Fruit fly (Drosophila melanogaster) whole organism, embryonic: Measurements from ENCODE around the gene vsg.

Source experiments
- Awh ChIP-seq: fragments of 200-800 bp; sonication (Bioruptor generic); IDR thresholded peaks from 2 replicates; pipeline ENCODE4, ENCODE4 v1.3.6; 2022; ENCODE audit warnings: missing biosample characterization, missing genetic modification characterization
- CG12659 ChIP-seq: fragments of 200-800 bp; sonication (Bioruptor generic); optimal IDR thresholded peaks from 3 replicates; lab custom pipeline; 2017; ENCODE audit warnings: mild to moderate bottlenecking, missing biosample characterization, missing genetic modification reagents, missing genetic modification characterization
- CG13424 ChIP-seq: fragments of 200-800 bp; sonication (Bioruptor generic); optimal IDR thresholded peaks from 2 replicates; lab custom pipeline; 2019; ENCODE audit warnings: missing biosample characterization, mild to moderate bottlenecking, missing genetic modification characterization, moderate library complexity
- CG14667 ChIP-seq: fragments of 200-800 bp; sonication (Bioruptor generic); IDR thresholded peaks from 2 replicates; pipeline ENCODE4 v1.3.6; 2022; ENCODE audit warnings: missing biosample characterization, missing genetic modification characterization
- CG15269 ChIP-seq: fragments of 200-800 bp; sonication (Bioruptor generic); optimal IDR thresholded peaks from 2 replicates; lab custom pipeline; 2018; ENCODE audit warnings: missing biosample characterization, mild to moderate bottlenecking, missing genetic modification characterization, moderate library complexity
- CG16813 ChIP-seq: fragments of 200-800 bp; sonication (Bioruptor generic); IDR thresholded peaks from 3 replicates; pipeline ENCODE4 v1.3.6; 2022; ENCODE audit warnings: missing biosample characterization, missing genetic modification characterization; ENCODE audit not compliant: partially characterized antibody
- CG16863 ChIP-seq: fragments of 200-800 bp; sonication (Bioruptor generic); optimal IDR thresholded peaks from 3 replicates; lab custom pipeline; 2016; ENCODE audit warnings: missing biosample characterization, missing genetic modification characterization
- CG17186 ChIP-seq: fragments of 200-800 bp; sonication (Bioruptor generic); optimal IDR thresholded peaks from 3 replicates; lab custom pipeline; 2017; ENCODE audit warnings: missing biosample characterization, missing genetic modification reagents, missing genetic modification characterization
- CG17361 ChIP-seq: fragments of 200-800 bp; sonication (Bioruptor generic); IDR thresholded peaks from 3 replicates; pipeline ENCODE4 v1.3.6; 2022; ENCODE audit warnings: missing biosample characterization, missing genetic modification characterization
- CG17612 ChIP-seq: fragments of 200-800 bp; sonication (Bioruptor generic); IDR thresholded peaks from 2 replicates; pipeline ENCODE4 v1.3.6; 2022; ENCODE audit warnings: missing biosample characterization, missing genetic modification characterization
- CG34422 ChIP-seq: fragments of 200-800 bp; sonication (Bioruptor generic); IDR thresholded peaks from 3 replicates; pipeline ENCODE4 v1.3.6; 2022; ENCODE audit warnings: missing biosample characterization, missing genetic modification characterization
- CG3847 ChIP-seq: fragments of 200-800 bp; sonication (Bioruptor generic); IDR thresholded peaks from 2 replicates; pipeline ENCODE4 v1.3.6; 2022; ENCODE audit warnings: missing biosample characterization, missing genetic modification characterization
- CG4707 ChIP-seq: fragments of 200-800 bp; sonication (Bioruptor generic); optimal IDR thresholded peaks from 2 replicates; lab custom pipeline; 2018; ENCODE audit warnings: missing biosample characterization, mild to moderate bottlenecking, missing genetic modification characterization, moderate library complexity
- CG5180 ChIP-seq: fragments of 200-800 bp; sonication (Bioruptor generic); optimal IDR thresholded peaks from 3 replicates; lab custom pipeline; 2017; ENCODE audit warnings: missing biosample characterization, missing genetic modification characterization, mild to moderate bottlenecking, moderate library complexity, missing genetic modification reagents
- CG5953 ChIP-seq: fragments of 200-800 bp; sonication (Bioruptor generic); IDR thresholded peaks from 2 replicates; pipeline ENCODE4 v1.3.6; 2022; ENCODE audit warnings: missing biosample characterization, missing genetic modification characterization
- CG7271 ChIP-seq: fragments of 200-800 bp; sonication (Bioruptor generic); optimal IDR thresholded peaks from 2 replicates; lab custom pipeline; 2018; ENCODE audit warnings: missing biosample characterization, mild to moderate bottlenecking, missing genetic modification characterization, moderate library complexity
- CG7556 ChIP-seq: fragments of 200-800 bp; sonication (Bioruptor generic); optimal IDR thresholded peaks from 2 replicates; lab custom pipeline; 2017; ENCODE audit warnings: missing biosample characterization, mild to moderate bottlenecking, missing genetic modification characterization
- CG7745 ChIP-seq: fragments of 200-800 bp; sonication (Bioruptor generic); optimal IDR thresholded peaks from 2 replicates; lab custom pipeline; 2018; ENCODE audit warnings: missing biosample characterization, mild to moderate bottlenecking, missing genetic modification characterization, moderate library complexity
- CG9609 ChIP-seq: fragments of 200-800 bp; sonication (Bioruptor generic); optimal IDR thresholded peaks from 3 replicates; lab custom pipeline; 2016; ENCODE audit warnings: missing biosample characterization, missing genetic modification characterization
- Doc3 ChIP-seq: fragments of 200-800 bp; sonication (Bioruptor generic); IDR thresholded peaks from 3 replicates; pipeline ENCODE4 v1.3.6; 2022; ENCODE audit warnings: missing biosample characterization, missing genetic modification characterization; ENCODE audit not compliant: partially characterized antibody
- Ets97D ChIP-seq: fragments of 200-800 bp; sonication (Bioruptor generic); optimal IDR thresholded peaks from 3 replicates; lab custom pipeline; 2016; ENCODE audit warnings: missing biosample characterization, missing genetic modification characterization
- Fer1 ChIP-seq: fragments of 200-800 bp; sonication (Bioruptor generic); optimal IDR thresholded peaks from 2 replicates; lab custom pipeline; 2017; ENCODE audit warnings: missing biosample characterization, mild to moderate bottlenecking, missing genetic modification characterization
- Gsc ChIP-seq: fragments of 200-800 bp; sonication (Bioruptor generic); IDR thresholded peaks from 2 replicates; pipeline ENCODE4 v1.3.6; 2022; ENCODE audit warnings: missing biosample characterization, missing genetic modification characterization
- Med ChIP-seq: fragments of 200-800 bp; sonication (Bioruptor generic); peaks from one replicate; lab custom pipeline; 2016; ENCODE audit warnings: missing biosample characterization, missing genetic modification characterization, mild to moderate bottlenecking, inconsistent platforms, moderate library complexity
- Sry-β ChIP-seq: fragments of 200-800 bp; sonication (Bioruptor generic); optimal IDR thresholded peaks from 2 replicates; lab custom pipeline; 2018; ENCODE audit warnings: missing biosample characterization, mild to moderate bottlenecking, missing genetic modification characterization, moderate library complexity
- aop ChIP-seq: fragments of 200-800 bp; sonication (Bioruptor generic); IDR thresholded peaks from 2 replicates; pipeline ENCODE4 v1.3.6; 2022; ENCODE audit warnings: missing biosample characterization, missing genetic modification characterization
- ara ChIP-seq: fragments of 200-800 bp; sonication (Bioruptor generic); IDR thresholded peaks from 2 replicates; pipeline ENCODE4 v1.3.6; 2022; ENCODE audit warnings: missing biosample characterization, missing genetic modification characterization
- ash1 ChIP-seq: fragments of 200-800 bp; sonication (Bioruptor generic); optimal IDR thresholded peaks from 2 replicates; lab custom pipeline; 2018; ENCODE audit warnings: missing biosample characterization, mild to moderate bottlenecking, missing genetic modification characterization
- br ChIP-seq: fragments of >200 bp; optimal IDR thresholded peaks from 2 replicates; lab custom pipeline; 2017
- chn ChIP-seq: fragments of 200-800 bp; sonication (Bioruptor generic); optimal IDR thresholded peaks from 2 replicates; lab custom pipeline; 2016; ENCODE audit warnings: missing biosample characterization, missing genetic modification characterization
- crc ChIP-seq: fragments of 200-800 bp; sonication (Bioruptor generic); optimal IDR thresholded peaks from 2 replicates; lab custom pipeline; 2016; ENCODE audit warnings: missing biosample characterization, missing genetic modification characterization
- dati ChIP-seq: fragments of 200-800 bp; sonication (Bioruptor generic); IDR thresholded peaks from 2 replicates; pipeline ENCODE4 v1.3.6; 2022; ENCODE audit warnings: missing biosample characterization, missing genetic modification characterization
- dm ChIP-seq: fragments of 200-800 bp; sonication (Bioruptor generic); optimal IDR thresholded peaks from 3 replicates; lab custom pipeline; 2016; ENCODE audit warnings: missing biosample characterization, missing genetic modification characterization
- emc ChIP-seq: fragments of 200-800 bp; sonication (Bioruptor generic); optimal IDR thresholded peaks from 2 replicates; lab custom pipeline; 2016; ENCODE audit warnings: missing biosample characterization, missing genetic modification characterization
- ewg ChIP-seq: fragments of 200-800 bp; sonication (Bioruptor generic); optimal IDR thresholded peaks from 3 replicates; lab custom pipeline; 2017; ENCODE audit warnings: mild to moderate bottlenecking, missing biosample characterization, missing genetic modification reagents, missing genetic modification characterization
- fd102C ChIP-seq: fragments of 200-800 bp; sonication (Bioruptor generic); optimal IDR thresholded peaks from 2 replicates; lab custom pipeline; 2018; ENCODE audit warnings: missing biosample characterization, mild to moderate bottlenecking, missing genetic modification characterization, moderate library complexity
- fd3F ChIP-seq: fragments of 200-800 bp; sonication (Bioruptor generic); optimal IDR thresholded peaks from 2 replicates; lab custom pipeline; 2018; ENCODE audit warnings: missing biosample characterization, mild to moderate bottlenecking, missing genetic modification characterization, moderate library complexity
- grau ChIP-seq: fragments of 200-800 bp; optimal IDR thresholded peaks from 3 replicates; lab custom pipeline; 2019; ENCODE audit warnings: missing biosample characterization, mild to moderate bottlenecking, missing genetic modification characterization, moderate library complexity
- grn ChIP-seq: fragments of 200-800 bp; sonication (Bioruptor generic); optimal IDR thresholded peaks from 3 replicates; lab custom pipeline; 2017; ENCODE audit warnings: missing biosample characterization, missing genetic modification characterization
- ham ChIP-seq: fragments of 200-800 bp; sonication (Bioruptor generic); IDR thresholded peaks from 2 replicates; pipeline ENCODE4 v1.3.6; 2022; ENCODE audit warnings: missing biosample characterization, missing genetic modification characterization
- luna ChIP-seq: fragments of 200-800 bp; sonication (Bioruptor generic); optimal IDR thresholded peaks from 2 replicates; lab custom pipeline; 2016; ENCODE audit warnings: missing biosample characterization, missing genetic modification characterization
- mirr ChIP-seq: fragments of 200-800 bp; sonication (Bioruptor generic); optimal IDR thresholded peaks from 3 replicates; lab custom pipeline; 2018; ENCODE audit warnings: missing biosample characterization, mild to moderate bottlenecking, missing genetic modification characterization
- nerfin-2 ChIP-seq: fragments of 200-800 bp; sonication (Bioruptor generic); IDR thresholded peaks from 2 replicates; pipeline ENCODE4 v1.3.6; 2022; ENCODE audit warnings: missing biosample characterization, missing genetic modification characterization; ENCODE audit not compliant: partially characterized antibody
- ranshi ChIP-seq: fragments of 200-800 bp; sonication (Bioruptor generic); IDR thresholded peaks from 2 replicates; pipeline ENCODE4 v1.3.6; 2022; ENCODE audit warnings: missing biosample characterization, missing genetic modification characterization
- scrt ChIP-seq: fragments of 200-800 bp; sonication (Bioruptor generic); optimal IDR thresholded peaks from 2 replicates; lab custom pipeline; 2018; ENCODE audit warnings: missing biosample characterization, mild to moderate bottlenecking, missing genetic modification characterization, moderate library complexity
- sens ChIP-seq: fragments of 200-800 bp; sonication (Bioruptor generic); peaks from one replicate; lab custom pipeline; 2016; ENCODE audit warnings: missing biosample characterization, missing genetic modification characterization
- sim ChIP-seq: fragments of 200-800 bp; sonication (Bioruptor generic); IDR thresholded peaks from 2 replicates; pipeline ENCODE4 v1.3.6; 2022; ENCODE audit warnings: missing biosample characterization, missing genetic modification characterization
- sima ChIP-seq: fragments of 200-800 bp; sonication (Bioruptor generic); optimal IDR thresholded peaks from 2 replicates; lab custom pipeline; 2016; ENCODE audit warnings: missing biosample characterization, missing genetic modification characterization
- slp2 ChIP-seq: fragments of 200-800 bp; sonication (Bioruptor generic); optimal IDR thresholded peaks from 2 replicates; lab custom pipeline; 2016; ENCODE audit warnings: missing biosample characterization, missing genetic modification characterization
- ssp ChIP-seq: fragments of 200-800 bp; sonication (Bioruptor generic); IDR thresholded peaks from 2 replicates; pipeline ENCODE4 v1.3.6; 2022; ENCODE audit warnings: missing biosample characterization, missing genetic modification characterization
- ttk ChIP-seq: fragments of 200-800 bp; sonication (Bioruptor generic); IDR thresholded peaks from 2 replicates; pipeline ENCODE4 v2.1.2; 2022; ENCODE audit warnings: missing biosample characterization, missing genetic modification characterization
- yki ChIP-seq: fragments of >200 bp; optimal IDR thresholded peaks from 3 replicates; lab custom pipeline; 2018

The vsg gene

DNA sequence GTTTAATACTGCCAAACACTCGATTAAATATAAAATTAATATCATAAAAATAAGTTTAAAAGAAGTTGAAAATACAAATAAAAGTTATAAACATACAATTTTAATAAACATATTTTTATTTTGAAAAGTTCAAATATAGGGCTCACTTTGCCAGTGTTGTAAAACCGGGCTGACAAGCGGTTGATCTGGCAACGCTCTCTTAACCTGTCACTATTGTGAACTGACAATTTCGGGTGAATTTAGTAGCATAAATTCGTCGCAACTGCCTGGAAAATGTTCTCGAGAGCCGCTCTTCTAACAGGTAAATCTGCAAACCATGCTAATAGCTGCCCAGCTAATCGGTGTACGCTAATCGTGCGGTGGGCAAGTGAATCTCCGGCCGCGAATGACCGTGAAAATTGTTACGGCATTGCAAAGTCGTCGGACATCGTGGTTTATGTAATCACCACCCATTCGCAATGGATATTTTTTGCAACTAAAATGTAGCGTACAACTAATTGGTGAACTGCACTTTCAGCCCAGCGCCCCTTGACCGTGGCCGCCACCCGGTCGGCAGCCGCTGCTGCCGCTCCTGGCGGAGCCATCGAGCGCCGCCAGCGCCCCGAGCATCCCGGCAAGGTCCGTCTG, 15.8 kb downstream of the vsg start, which contains the start of gene ATPsynB (continued):
- TF ChIP-seq aop (GFP tag; lab: Robert Waterston, UW) (no peak), luna (GFP tag; lab: Kevin White, UChicago) (no peak), scrt (GFP tag; lab: Kevin White, UChicago) (no peak), CG12659 (GFP tag; lab: Kevin White, UChicago) (peak; percentile 72), ham (GFP tag; lab: Robert Waterston, UW) (no peak), ttk (GFP tag; lab: Robert Waterston, UW) (no peak), chn (GFP tag; lab: Kevin White, UChicago) (peak; percentile 5), grau (tag; lab: Kevin White, UChicago) (no peak), CG13424 (tag; lab: Kevin White, UChicago) (no peak), mirr (GFP tag; lab: Kevin White, UChicago) (no peak), CG5180 (GFP tag; lab: Kevin White, UChicago) (no peak), CG7271 (tag; lab: Kevin White, UChicago) (no peak), grn (GFP tag; lab: Kevin White, UChicago) (no peak), CG17612 (GFP tag; lab: Robert Waterston, UW) (no peak), Sry-β (GFP tag; lab: Kevin White, UChicago) (no peak), fd3F (no peak), fd102C (GFP tag; lab: Kevin White, UChicago) (no peak), emc (no peak), CG17361 (GFP tag; lab: Robert Waterston, UW) (peak; percentile 31; the same call in 1 of the 3 replicates), Fer1 (GFP tag; lab: Kevin White, UChicago) (peak; percentile 31), CG16863 (GFP tag; lab: Kevin White, UChicago) (no peak), ssp (GFP tag; lab: Robert Waterston, UW) (no peak), crc (GFP tag; lab: Kevin White, UChicago) (no peak), nerfin-2 (no peak), ash1 (no peak), slp2 (no peak), CG9609 (GFP tag; lab: Kevin White, UChicago) (no peak), CG15269 (tag; lab: Kevin White, UChicago) (no peak), ranshi (no peak), Med (peak; percentile 89), CG14667 (GFP tag; lab: Robert Waterston, UW) (no peak), br (lab: Kevin White, UChicago) (no peak), Gsc (GFP tag; lab: Robert Waterston, UW) (no peak), dati (GFP tag; lab: Robert Waterston, UW) (no peak), sim (no peak), Awh (GFP tag; lab: Robert Waterston, UW) (no peak), Ets97D (GFP tag; lab: Kevin White, UChicago) (peak; percentile 65), CG17186 (peak; percentile 51), ara (no peak), CG16813 (GFP tag; lab: Robert Waterston, UW) (no peak), CG5953 (GFP tag; lab: Robert Waterston, UW) (no peak), CG4707 (no peak), Doc3 (GFP tag; lab: Robert Waterston, UW) (no peak), dm (GFP tag; lab: Kevin White, UChicago) (no peak), CG3847 (peak; percentile 87), sima (GFP tag; lab: Kevin White, UChicago) (no peak), CG7556 (no peak), CG34422 (peak; percentile 51; the same call in 1 of the 3 replicates), yki (lab: Kevin White, UChicago) (no peak), ewg (GFP tag; lab: Kevin White, UChicago) (peak; percentile 21), sens (peak; percentile 64), CG7745 (no peak)
